Worm (Caenorhabditis elegans) whole organism, L4 larva: ENCODE measurements around the gene clec-51.

Experiments used
- D1046.2 ChIP-seq: fragments of 200-800 bp; sonication (Bioruptor generic); IDR thresholded peaks from 2 replicates; pipeline ENCODE4 v1.3.6; 2022; ENCODE audit warnings: missing genetic modification characterization, missing compliant biosample characterization
- F26F4.8 ChIP-seq: fragments of 200-800 bp; sonication (Bioruptor generic); conservative IDR thresholded peaks from 2 replicates; pipeline ENCODE4 v1.3.6; 2022; ENCODE audit warnings: missing genetic modification characterization, missing compliant biosample characterization
- F37D6.2 ChIP-seq: sonication (generic microtip); optimal IDR thresholded peaks from 2 replicates; lab custom pipeline; 2016; ENCODE audit warnings: mild to moderate bottlenecking, missing genetic modification characterization, missing compliant biosample characterization
- F49E8.2 ChIP-seq: sonication (generic microtip); optimal IDR thresholded peaks from 2 replicates; lab custom pipeline; 2016; ENCODE audit warnings: missing compliant biosample characterization, mild to moderate bottlenecking, missing genetic modification characterization, borderline replicate concordance
- R02D3.7 ChIP-seq: fragments of 150-350 bp; sonication (generic microtip); optimal IDR thresholded peaks from 3 replicates; lab custom pipeline; 2014; ENCODE audit warnings: missing biosample characterization, missing genetic modification characterization
- T26A8.4 ChIP-seq: fragments of 200-800 bp; sonication (Bioruptor generic); IDR thresholded peaks from 2 replicates; pipeline ENCODE4 v1.3.6; 2022; ENCODE audit warnings: missing genetic modification characterization, missing compliant biosample characterization
- Y105C5A.15 ChIP-seq: fragments of 200-800 bp; sonication (Bioruptor generic); IDR thresholded peaks from 2 replicates; pipeline ENCODE4 v1.3.6; 2022; ENCODE audit warnings: missing genetic modification characterization, missing compliant biosample characterization
- Y48G9A.11 ChIP-seq: fragments of 200-800 bp; sonication (Bioruptor generic); IDR thresholded peaks from 2 replicates; pipeline ENCODE4 v1.3.6; 2022; ENCODE audit warnings: missing genetic modification reagents, missing genetic modification characterization, missing compliant biosample characterization
- ZK546.5 ChIP-seq, 2 experiments: sonication (generic microtip); optimal IDR thresholded peaks; 2 replicates each; lab custom pipeline; 2017; ENCODE audit warnings: missing biosample characterization in 2 of 2, missing genetic modification characterization in 2 of 2
- aha-1 ChIP-seq: fragments of 150-350 bp; peaks from one replicate; lab custom pipeline; 2014; ENCODE audit warnings: missing biosample characterization, missing genetic modification characterization
- ama-1 ChIP-seq: fragments of 150-350 bp; optimal IDR thresholded peaks from 2 replicates; lab custom pipeline; 2014; ENCODE audit warnings: inconsistent platforms, mixed read lengths
- ceh-62 ChIP-seq: sonication (generic microtip); optimal IDR thresholded peaks from 2 replicates; lab custom pipeline; 2017; ENCODE audit warnings: missing biosample characterization, missing genetic modification characterization
- ceh-82 ChIP-seq: sonication (generic microtip); optimal IDR thresholded peaks from 2 replicates; lab custom pipeline; 2017; ENCODE audit warnings: missing biosample characterization, missing genetic modification characterization
- cey-2 ChIP-seq: sonication (generic microtip); optimal IDR thresholded peaks from 3 replicates; lab custom pipeline; 2017; ENCODE audit warnings: missing genetic modification characterization, mild to moderate bottlenecking, missing compliant biosample characterization, antibody characterized with exemption, borderline replicate concordance; ENCODE audit not compliant: insufficient read depth
- daf-12 ChIP-seq: fragments of 150-350 bp; optimal IDR thresholded peaks from 2 replicates; lab custom pipeline; 2014; ENCODE audit warnings: missing biosample characterization, missing genetic modification reagents, missing genetic modification characterization
- daf-16 ChIP-seq, 3 experiments: sonication (generic microtip); optimal IDR thresholded peaks; 2 replicates each; lab custom pipeline; 2016 to 2017; ENCODE audit warnings: missing genetic modification characterization in 3 of 3, missing genetic modification reagents in 3 of 3, mild to moderate bottlenecking in 2 of 3, missing compliant biosample characterization in 2 of 3, missing biosample characterization in 1 of 3, moderate library complexity in 1 of 3
- daf-19 ChIP-seq: fragments of 200-800 bp; sonication (Bioruptor generic); conservative IDR thresholded peaks from 2 replicates; pipeline ENCODE4 v1.3.6; 2022; ENCODE audit warnings: missing genetic modification characterization, missing compliant biosample characterization
- daf-8 ChIP-seq: fragments of 200-800 bp; sonication (Bioruptor generic); IDR thresholded peaks from 2 replicates; pipeline ENCODE4 v1.3.6; 2022; ENCODE audit warnings: missing genetic modification characterization, missing compliant biosample characterization
- dmd-6 ChIP-seq: fragments of 200-800 bp; sonication (Bioruptor generic); IDR thresholded peaks from 2 replicates; pipeline ENCODE4 v1.3.6; 2022; ENCODE audit warnings: missing genetic modification reagents, missing genetic modification characterization, missing compliant biosample characterization
- dpl-1 ChIP-seq: fragments of 150-350 bp; optimal IDR thresholded peaks from 2 replicates; lab custom pipeline; 2014; ENCODE audit warnings: missing biosample characterization, missing genetic modification reagents, missing genetic modification characterization
- dve-1 ChIP-seq: sonication (generic microtip); optimal IDR thresholded peaks from 2 replicates; lab custom pipeline; 2017; ENCODE audit warnings: antibody characterized with exemption, mild to moderate bottlenecking, missing genetic modification characterization, missing compliant biosample characterization; ENCODE audit not compliant: insufficient read depth
- egl-43 ChIP-seq: fragments of 200-800 bp; sonication (Bioruptor generic); IDR thresholded peaks from 2 replicates; pipeline ENCODE4 v1.3.6; 2022; ENCODE audit warnings: missing genetic modification reagents, missing genetic modification characterization, missing compliant biosample characterization
- gei-8 ChIP-seq: fragments of 200-800 bp; sonication (Bioruptor generic); optimal IDR thresholded peaks from 2 replicates; lab custom pipeline; 2018; ENCODE audit warnings: mild to moderate bottlenecking, missing genetic modification characterization, missing compliant biosample characterization
- hif-1 ChIP-seq, 2 experiments: sonication (generic microtip); optimal IDR thresholded peaks; 2 replicates each; lab custom pipeline; 2016 to 2017; ENCODE audit warnings: missing compliant biosample characterization in 2 of 2, missing genetic modification characterization in 2 of 2, missing genetic modification reagents in 2 of 2, missing genotype in 2 of 2, mild to moderate bottlenecking in 1 of 2
- hlh-11 ChIP-seq: fragments of 200-800 bp; sonication (Bioruptor generic); optimal IDR thresholded peaks from 2 replicates; lab custom pipeline; 2018; ENCODE audit warnings: mild to moderate bottlenecking, missing genetic modification characterization, missing compliant biosample characterization
- jun-1 ChIP-seq: fragments of 150-350 bp; optimal IDR thresholded peaks from 2 replicates; lab custom pipeline; 2014; ENCODE audit warnings: missing biosample characterization, missing genetic modification reagents, missing genetic modification characterization
- lim-7 ChIP-seq: fragments of 200-800 bp; sonication (Bioruptor generic); IDR thresholded peaks from 2 replicates; pipeline ENCODE4 v1.3.6; 2022; ENCODE audit warnings: missing genetic modification characterization, missing compliant biosample characterization
- lin-13 ChIP-seq: fragments of 150-350 bp; optimal IDR thresholded peaks from 2 replicates; lab custom pipeline; 2014; ENCODE audit warnings: missing biosample characterization, missing genetic modification reagents, missing genetic modification characterization
- lin-29 ChIP-seq: fragments of 200-800 bp; sonication (Bioruptor generic); IDR thresholded peaks from 2 replicates; pipeline ENCODE4 v1.3.6; 2022; ENCODE audit warnings: missing genetic modification reagents, missing genetic modification characterization, missing compliant biosample characterization
- lir-3 ChIP-seq: sonication (generic microtip); optimal IDR thresholded peaks from 2 replicates; lab custom pipeline; 2016; ENCODE audit warnings: mild to moderate bottlenecking, missing genetic modification characterization, missing compliant biosample characterization
- mdt-29 ChIP-seq: fragments of 200-800 bp; sonication (Bioruptor generic); IDR thresholded peaks from 2 replicates; pipeline ENCODE4 v1.3.6; 2022; ENCODE audit warnings: missing genetic modification reagents, missing genetic modification characterization, missing compliant biosample characterization
- mep-1 ChIP-seq: fragments of 150-350 bp; sonication (generic microtip); optimal IDR thresholded peaks from 3 replicates; lab custom pipeline; 2014; ENCODE audit warnings: missing biosample characterization, missing genetic modification characterization
- mes-2 ChIP-seq: sonication (generic microtip); optimal IDR thresholded peaks from 2 replicates; lab custom pipeline; 2016; ENCODE audit warnings: missing genotype, mild to moderate bottlenecking, missing genetic modification characterization, missing compliant biosample characterization; ENCODE audit not compliant: poor library complexity, severe bottlenecking
- nhr-28 ChIP-seq: fragments of 150-350 bp; optimal IDR thresholded peaks from 2 replicates; lab custom pipeline; 2014; ENCODE audit warnings: missing biosample characterization, missing genetic modification characterization
- nhr-76 ChIP-seq: fragments of 150-350 bp; optimal IDR thresholded peaks from 2 replicates; lab custom pipeline; 2014; ENCODE audit warnings: missing biosample characterization, missing genetic modification characterization
- php-3 ChIP-seq: fragments of 200-800 bp; sonication (Bioruptor generic); IDR thresholded peaks from 2 replicates; pipeline ENCODE4 v1.3.6; 2022; ENCODE audit warnings: missing genetic modification reagents, missing genetic modification characterization, missing compliant biosample characterization
- pqm-1 ChIP-seq: sonication (generic microtip); optimal IDR thresholded peaks from 2 replicates; lab custom pipeline; 2017; ENCODE audit warnings: missing biosample characterization, missing genetic modification characterization
- skn-1 ChIP-seq: fragments of 150-350 bp; optimal IDR thresholded peaks from 2 replicates; lab custom pipeline; 2014; ENCODE audit warnings: missing biosample characterization, missing genetic modification characterization
- snpc-4 ChIP-seq: fragments of 150-350 bp; optimal IDR thresholded peaks from 2 replicates; lab custom pipeline; 2014; ENCODE audit warnings: missing biosample characterization, missing genetic modification characterization
- spr-3 ChIP-seq: fragments of 200-800 bp; sonication (Bioruptor generic); optimal IDR thresholded peaks from 2 replicates; lab custom pipeline; 2018; ENCODE audit warnings: mild to moderate bottlenecking, missing genetic modification characterization, missing compliant biosample characterization
- tra-1 ChIP-seq: fragments of 200-800 bp; sonication (Bioruptor generic); IDR thresholded peaks from 2 replicates; pipeline ENCODE4 v1.3.6; 2022; ENCODE audit warnings: missing genetic modification reagents, missing genetic modification characterization, missing compliant biosample characterization
- unc-130 ChIP-seq: sonication (generic microtip); optimal IDR thresholded peaks from 2 replicates; lab custom pipeline; 2016; ENCODE audit warnings: missing genetic modification reagents, missing genetic modification characterization, missing compliant biosample characterization
- unc-62 ChIP-seq, 3 experiments: fragments of 150-350 bp in 1 of 3; sonication (generic microtip); optimal IDR thresholded peaks in 2 of 3; peaks in 1 of 3; 1 replicate in 1 of 3; 2 replicates in 2 of 3; lab custom pipeline; 2014 to 2017; ENCODE audit warnings: missing biosample characterization in 3 of 3, missing genetic modification characterization in 3 of 3, missing genetic modification reagents in 3 of 3, missing genotype in 1 of 3
- zip-11 ChIP-seq: fragments of 200-800 bp; sonication (Bioruptor generic); IDR thresholded peaks from 2 replicates; pipeline ENCODE4 v1.3.6; 2022; ENCODE audit warnings: missing genetic modification characterization, missing compliant biosample characterization

clec-51 gene

ce11 chrIV:8157161-8157560, 6.4 kb downstream of the clec-51 start, which contains the start of gene B0218.5:
B0218.5 (minus strand) TSS chrIV:8157261.
- TF ChIP-seq aha-1 (no peak), daf-8 (GFP tag; lab: Robert Waterston, UW) (no peak), lin-29 (GFP tag; lab: Robert Waterston, UW) (no peak), php-3 (no peak), skn-1 (no peak)
- TF ChIP-seq, all 104 proteins: peak for 0

ce11 chrIV:8154966-8155365, 8.6 kb downstream of the clec-51 start:
- peak; percentile 28 for TF ChIP-seq mes-2 (tag; lab: Kevin White, UChicago)
- TF ChIP-seq unc-62 (GFP tag; optimal IDR thresholded peaks at IDR 0.05 in 1 of 2; lab: Kevin White, UChicago), result peak in 1 of 2 experiments; percentile 66
- no peak for TF ChIP-seq unc-62 (tag; optimal IDR thresholded peaks at IDR 0.05; lab: Kevin White, UChicago)
- no peak for TF ChIP-seq F49E8.2 (tag; lab: Kevin White, UChicago)
- TF ChIP-seq aha-1, result peak; percentile 54

- TF ChIP-seq gei-8, result no peak
- TF ChIP-seq F26F4.8 (GFP tag; lab: Robert Waterston, UW), result no peak
- TF ChIP-seq lir-3 (tag; lab: Kevin White, UChicago), result no peak
- TF ChIP-seq unc-62 (GFP tag; optimal IDR thresholded peaks at IDR 0.05 in 1 of 2; lab: Kevin White, UChicago), result peak in 1 of 2 experiments; percentile 93
- TF ChIP-seq unc-62 (tag; optimal IDR thresholded peaks at IDR 0.05; lab: Kevin White, UChicago), result no peak
- TF ChIP-seq R02D3.7 (tag; lab: Kevin White, UChicago), result no peak
- TF ChIP-seq Y48G9A.11 (GFP tag; lab: Robert Waterston, UW), result no peak
- TF ChIP-seq, all 104 proteins: peak for 1
These were observed 10.4 kb downstream of the clec-51 start for ce11 chrIV:8153163-8153562.

- TF ChIP-seq pqm-1 (tag; lab: Kevin White, UChicago) (peak; percentile 54), Y105C5A.15 (no peak), ZK546.5 (tag; optimal IDR thresholded peaks at IDR 0.05; lab: Kevin White, UChicago) (no peak), D1046.2 (GFP tag; lab: Robert Waterston, UW) (no peak), ama-1 (no peak), dmd-6 (GFP tag; lab: Robert Waterston, UW) (0 out of 2 replicates have a peak, but pooled peaks have one; percentile 9), nhr-28 (peak; percentile 53), mep-1 (tag; lab: Kevin White, UChicago) (no peak), hif-1 (tag; optimal IDR thresholded peaks at IDR 0.05; lab: Kevin White, UChicago) (no peak), dve-1 (tag; lab: Kevin White, UChicago) (peak; percentile 21), cey-2 (tag; lab: Kevin White, UChicago) (no peak), ceh-82 (no peak), F49E8.2 (tag; lab: Kevin White, UChicago) (no peak), Y48G9A.11 (GFP tag; lab: Robert Waterston, UW) (no peak), F37D6.2 (tag; lab: Kevin White, UChicago) (no peak), mdt-29 (GFP tag; lab: Robert Waterston, UW) (no peak), ceh-62 (tag; lab: Kevin White, UChicago) (no peak), snpc-4 (tag; lab: Kevin White, UChicago) (no peak), nhr-76 (no peak), T26A8.4 (GFP tag; lab: Robert Waterston, UW) (no peak), daf-12 (tag; lab: Kevin White, UChicago) (no peak), lin-13 (GFP tag; lab: Kevin White, UChicago) (no peak), daf-16 (GFP tag; optimal IDR thresholded peaks at IDR 0.05; lab: Kevin White, UChicago) (no peak), daf-16 (tag; optimal IDR thresholded peaks at IDR 0.05; lab: Kevin White, UChicago) (peak; percentile 49), jun-1 (tag; lab: Kevin White, UChicago) (no peak), spr-3 (GFP tag; lab: Kevin White, UChicago) (no peak), egl-43 (GFP tag; lab: Robert Waterston, UW) (no peak), unc-130 (no peak), zip-11 (GFP tag; lab: Robert Waterston, UW) (no peak), hlh-11 (peak; percentile 11), daf-19 (GFP tag; lab: Robert Waterston, UW) (no peak), lim-7 (GFP tag; lab: Robert Waterston, UW) (no peak), tra-1 (no peak), dpl-1 (GFP tag; lab: Kevin White, UChicago) (no peak)
These were observed 10.9 kb downstream of the clec-51 start for ce11 chrIV:8152688-8153087.
